Worm (Caenorhabditis elegans) whole organism, L3 larva: Measurements from ENCODE around the gene W09C2.8.

Experiments
- ceh-28 ChIP-seq: fragments of 150-350 bp; optimal IDR thresholded peaks from 2 replicates; lab custom pipeline; 2014; ENCODE audit warnings: missing biosample characterization, missing genetic modification reagents, missing genetic modification characterization
- elt-2 ChIP-seq: sonication (generic microtip); optimal IDR thresholded peaks from 2 replicates; lab custom pipeline; 2016; ENCODE audit warnings: missing genetic modification reagents, mild to moderate bottlenecking, missing genetic modification characterization, missing compliant biosample characterization
- elt-3 ChIP-seq, 3 experiments: fragments of 150-350 bp in 1 of 3; sonication (generic microtip) in 2 of 3; optimal IDR thresholded peaks; 2 replicates in 2 of 3; 4 replicates in 1 of 3; lab custom pipeline; 2014 to 2017; ENCODE audit warnings: missing biosample characterization in 3 of 3, missing genetic modification characterization in 3 of 3
- nhr-12 ChIP-seq: fragments of 150-350 bp; optimal IDR thresholded peaks from 2 replicates; lab custom pipeline; 2014; ENCODE audit warnings: missing biosample characterization, missing genetic modification characterization
- nhr-237 ChIP-seq: fragments of 150-350 bp; optimal IDR thresholded peaks from 2 replicates; lab custom pipeline; 2014; ENCODE audit warnings: missing biosample characterization, missing genetic modification characterization
- nhr-28 ChIP-seq: fragments of 150-350 bp; optimal IDR thresholded peaks from 2 replicates; lab custom pipeline; 2014; ENCODE audit warnings: missing biosample characterization, missing genetic modification characterization
- nhr-76 ChIP-seq: fragments of 150-350 bp; sonication (generic microtip); optimal IDR thresholded peaks from 5 replicates; lab custom pipeline; 2014; ENCODE audit warnings: missing biosample characterization, missing genetic modification characterization
- nhr-77 ChIP-seq: fragments of 150-350 bp; optimal IDR thresholded peaks from 2 replicates; lab custom pipeline; 2014; ENCODE audit warnings: missing biosample characterization, missing genetic modification characterization
- pha-4 ChIP-seq: fragments of 150-350 bp; optimal IDR thresholded peaks from 2 replicates; lab custom pipeline; 2014; ENCODE audit warnings: missing biosample characterization, missing genetic modification reagents, missing genetic modification characterization
- skn-1 ChIP-seq: fragments of 150-350 bp; optimal IDR thresholded peaks from 2 replicates; lab custom pipeline; 2014; ENCODE audit warnings: missing biosample characterization, missing genetic modification characterization
- unc-62 ChIP-seq: fragments of 150-350 bp; sonication (generic microtip); optimal IDR thresholded peaks from 4 replicates; lab custom pipeline; 2014; ENCODE audit warnings: missing biosample characterization, missing genetic modification reagents, missing genetic modification characterization

ce11 chrIV:9641925-9642324 is 17.8 kb upstream of the W09C2.8 start, which contains the start of gene del-2:
- no peak for TF ChIP-seq nhr-76 (tag; lab: Kevin White, UChicago)
- no peak for TF ChIP-seq elt-3 (tag; optimal IDR thresholded peaks at IDR 0.05; lab: Kevin White, UChicago)
- TF ChIP-seq nhr-77 (tag; lab: Kevin White, UChicago): no peak
- no peak for TF ChIP-seq ceh-28
- TF ChIP-seq pha-4 (tag; lab: Kevin White, UChicago): no peak
- TF ChIP-seq nhr-237 (tag; lab: Kevin White, UChicago): no peak
- TF ChIP-seq skn-1: no peak
- no peak for TF ChIP-seq elt-2 (tag; lab: Kevin White, UChicago)
- TF ChIP-seq nhr-12 (tag; lab: Kevin White, UChicago): no peak
- TF ChIP-seq unc-62 (GFP tag; lab: Kevin White, UChicago): no peak
- no peak for TF ChIP-seq nhr-28 (tag; lab: Kevin White, UChicago)
